Fruit fly (Drosophila melanogaster) whole organism, prepupa: ENCODE results near the gene CG2533.

Experiments
- Blimp-1 ChIP-seq: fragments of 200-800 bp; sonication (Bioruptor generic); optimal IDR thresholded peaks from 3 replicates; lab custom pipeline; 2017; ENCODE audit warnings: missing biosample characterization, missing genetic modification characterization, mild to moderate bottlenecking, moderate library complexity, missing genetic modification reagents
- CG10631 ChIP-seq: fragments of 200-800 bp; sonication (Bioruptor generic); optimal IDR thresholded peaks from 2 replicates; lab custom pipeline; 2016; ENCODE audit warnings: missing biosample characterization, missing genetic modification characterization
- CG10669 ChIP-seq: fragments of 200-800 bp; sonication (Bioruptor generic); optimal IDR thresholded peaks from 3 replicates; lab custom pipeline; 2018; ENCODE audit warnings: missing biosample characterization, mild to moderate bottlenecking, missing genetic modification characterization, moderate library complexity
- CG11294 ChIP-seq: fragments of 200-800 bp; sonication (Bioruptor generic); IDR thresholded peaks from 2 replicates; pipeline ENCODE4 v1.3.6; 2022; ENCODE audit warnings: missing biosample characterization, missing genetic modification characterization
- CG11902 ChIP-seq: fragments of 200-800 bp; sonication (Bioruptor generic); optimal IDR thresholded peaks from 3 replicates; lab custom pipeline; 2016; ENCODE audit warnings: missing biosample characterization, missing genetic modification characterization
- CG1621 ChIP-seq: fragments of 200-800 bp; sonication (Bioruptor generic); optimal IDR thresholded peaks from 3 replicates; lab custom pipeline; 2018; ENCODE audit warnings: missing biosample characterization, mild to moderate bottlenecking, missing genetic modification characterization
- CG16779 ChIP-seq: fragments of 200-800 bp; sonication (Bioruptor generic); optimal IDR thresholded peaks from 3 replicates; lab custom pipeline; 2017; ENCODE audit warnings: missing biosample characterization, mild to moderate bottlenecking, missing genetic modification characterization
- CG3032 ChIP-seq: fragments of 200-800 bp; optimal IDR thresholded peaks from 2 replicates; lab custom pipeline; 2019; ENCODE audit warnings: missing biosample characterization, mild to moderate bottlenecking, missing genetic modification characterization, moderate library complexity
- CG31627 ChIP-seq: fragments of 200-800 bp; sonication (Bioruptor generic); optimal IDR thresholded peaks from 3 replicates; lab custom pipeline; 2016; ENCODE audit warnings: missing biosample characterization, missing genetic modification characterization
- CG34406 ChIP-seq: fragments of 200-800 bp; sonication (Bioruptor generic); optimal IDR thresholded peaks from 3 replicates; lab custom pipeline; 2016; ENCODE audit warnings: missing biosample characterization, missing genetic modification characterization
- CG3919 ChIP-seq: fragments of 200-800 bp; sonication (Bioruptor generic); optimal IDR thresholded peaks from 3 replicates; lab custom pipeline; 2016; ENCODE audit warnings: missing biosample characterization, missing genetic modification characterization
- CG4318 ChIP-seq: fragments of 200-800 bp; sonication (Bioruptor generic); optimal IDR thresholded peaks from 3 replicates; lab custom pipeline; 2017; ENCODE audit warnings: missing biosample characterization, mild to moderate bottlenecking, missing genetic modification characterization
- CG6163 ChIP-seq: fragments of 200-800 bp; sonication (Bioruptor generic); IDR thresholded peaks from 3 replicates; pipeline ENCODE4 v1.3.6; 2022; ENCODE audit warnings: missing biosample characterization, missing genetic modification characterization
- CG6276 ChIP-seq: fragments of 200-800 bp; sonication (Bioruptor generic); optimal IDR thresholded peaks from 2 replicates; lab custom pipeline; 2017; ENCODE audit warnings: missing biosample characterization, mild to moderate bottlenecking, missing genetic modification characterization
- CG6792 ChIP-seq: fragments of 200-800 bp; sonication (Bioruptor generic); optimal IDR thresholded peaks from 3 replicates; lab custom pipeline; 2016; ENCODE audit warnings: missing biosample characterization, missing genetic modification characterization
- CG6808 ChIP-seq: fragments of 200-800 bp; sonication (Bioruptor generic); optimal IDR thresholded peaks from 3 replicates; lab custom pipeline; 2017; ENCODE audit warnings: missing biosample characterization, missing genetic modification characterization, mild to moderate bottlenecking, moderate library complexity, missing genetic modification reagents
- CG6854 ChIP-seq: fragments of 200-800 bp; sonication (Bioruptor generic); optimal IDR thresholded peaks from 2 replicates; lab custom pipeline; 2017; ENCODE audit warnings: missing biosample characterization, mild to moderate bottlenecking, missing genetic modification characterization
- CG7368 ChIP-seq: fragments of 200-800 bp; sonication (Bioruptor generic); optimal IDR thresholded peaks from 3 replicates; lab custom pipeline; 2016; ENCODE audit warnings: missing biosample characterization, missing genetic modification characterization
- CG8119 ChIP-seq: fragments of 200-800 bp; sonication (Bioruptor generic); IDR thresholded peaks from 3 replicates; pipeline ENCODE4 v1.3.6; 2022; ENCODE audit warnings: missing biosample characterization, missing genetic modification characterization
- CG8319 ChIP-seq: fragments of 200-800 bp; sonication (Bioruptor generic); optimal IDR thresholded peaks from 3 replicates; lab custom pipeline; 2016; ENCODE audit warnings: missing biosample characterization, missing genetic modification characterization
- CG9139 ChIP-seq: fragments of 200-800 bp; sonication (Bioruptor generic); optimal IDR thresholded peaks from 3 replicates; lab custom pipeline; 2017; ENCODE audit warnings: missing biosample characterization, mild to moderate bottlenecking, missing genetic modification characterization
- Eip75B ChIP-seq: fragments of 200-800 bp; sonication (Bioruptor generic); optimal IDR thresholded peaks from 3 replicates; lab custom pipeline; 2016; ENCODE audit warnings: missing biosample characterization, missing genetic modification characterization
- Eip93F ChIP-seq: fragments of 200-800 bp; sonication (Bioruptor generic); optimal IDR thresholded peaks from 2 replicates; lab custom pipeline; 2016; ENCODE audit warnings: missing biosample characterization, mild to moderate bottlenecking, missing genetic modification characterization
- Ets21C ChIP-seq: fragments of 200-800 bp; sonication (Bioruptor generic); optimal IDR thresholded peaks from 3 replicates; lab custom pipeline; 2016; ENCODE audit warnings: missing biosample characterization, missing genetic modification characterization
- Ets96B ChIP-seq: fragments of 200-800 bp; optimal IDR thresholded peaks from 2 replicates; lab custom pipeline; 2019; ENCODE audit warnings: missing biosample characterization, mild to moderate bottlenecking, missing genetic modification characterization, moderate library complexity
- Gug ChIP-seq: fragments of 200-800 bp; sonication (Bioruptor generic); IDR thresholded peaks from 2 replicates; pipeline ENCODE4 v1.3.6; 2022; ENCODE audit warnings: missing biosample characterization, missing genetic modification characterization
- Hr38 ChIP-seq: sonication (Bioruptor generic); optimal IDR thresholded peaks from 2 replicates; lab custom pipeline; 2016; ENCODE audit warnings: missing biosample characterization, missing genetic modification characterization
- Hr39 ChIP-seq: fragments of 200-800 bp; sonication (Bioruptor generic); optimal IDR thresholded peaks from 2 replicates; lab custom pipeline; 2016; ENCODE audit warnings: missing biosample characterization, missing genetic modification characterization
- Hr4 ChIP-seq: fragments of 200-800 bp; sonication (Bioruptor generic); optimal IDR thresholded peaks from 3 replicates; lab custom pipeline; 2016; ENCODE audit warnings: missing biosample characterization, missing genetic modification characterization
- Met ChIP-seq: fragments of 200-800 bp; sonication (Bioruptor generic); optimal IDR thresholded peaks from 3 replicates; lab custom pipeline; 2016; ENCODE audit warnings: missing biosample characterization, missing genetic modification characterization
- OdsH ChIP-seq: fragments of 200-800 bp; sonication (Bioruptor generic); optimal IDR thresholded peaks from 3 replicates; lab custom pipeline; 2016; ENCODE audit warnings: missing biosample characterization, missing genetic modification characterization
- Smox ChIP-seq: fragments of 200-800 bp; sonication (Bioruptor generic); optimal IDR thresholded peaks from 3 replicates; lab custom pipeline; 2016; ENCODE audit warnings: missing biosample characterization, missing genetic modification characterization
- Sox102F ChIP-seq: fragments of 200-800 bp; sonication (Bioruptor generic); optimal IDR thresholded peaks from 2 replicates; lab custom pipeline; 2016; ENCODE audit warnings: missing biosample characterization, mild to moderate bottlenecking, missing genetic modification characterization
- Sox14 ChIP-seq: fragments of 200-800 bp; sonication (Bioruptor generic); optimal IDR thresholded peaks from 3 replicates; lab custom pipeline; 2016; ENCODE audit warnings: missing biosample characterization, missing genetic modification characterization
- Sox15 ChIP-seq: fragments of 200-800 bp; sonication (Bioruptor generic); optimal IDR thresholded peaks from 3 replicates; lab custom pipeline; 2016; ENCODE audit warnings: missing biosample characterization, missing genetic modification characterization
- acj6 ChIP-seq: fragments of 200-800 bp; sonication (Bioruptor generic); optimal IDR thresholded peaks from 3 replicates; lab custom pipeline; 2016; ENCODE audit warnings: missing biosample characterization, missing genetic modification characterization
- cyc ChIP-seq: fragments of 200-800 bp; sonication (Bioruptor generic); optimal IDR thresholded peaks from 3 replicates; lab custom pipeline; 2016; ENCODE audit warnings: missing biosample characterization, missing genetic modification characterization
- dac ChIP-seq: fragments of 200-800 bp; sonication (Bioruptor generic); optimal IDR thresholded peaks from 2 replicates; lab custom pipeline; 2017; ENCODE audit warnings: missing biosample characterization, mild to moderate bottlenecking, missing genetic modification characterization
- dsx ChIP-seq: fragments of 200-800 bp; optimal IDR thresholded peaks from 3 replicates; lab custom pipeline; 2019; ENCODE audit warnings: missing biosample characterization, mild to moderate bottlenecking, missing genetic modification characterization, moderate library complexity; ENCODE audit not compliant: poor library complexity, severe bottlenecking
- esn ChIP-seq: fragments of 200-800 bp; sonication (Bioruptor generic); optimal IDR thresholded peaks from 2 replicates; lab custom pipeline; 2016; ENCODE audit warnings: missing biosample characterization, mild to moderate bottlenecking, missing genetic modification characterization, moderate library complexity
- fd59A ChIP-seq: fragments of 200-800 bp; sonication (Bioruptor generic); optimal IDR thresholded peaks from 2 replicates; lab custom pipeline; 2017; ENCODE audit warnings: missing biosample characterization, mild to moderate bottlenecking, missing genetic modification characterization, missing genetic modification reagents
- fd85E ChIP-seq: fragments of 200-800 bp; sonication (Bioruptor generic); optimal IDR thresholded peaks from 3 replicates; lab custom pipeline; 2016; ENCODE audit warnings: missing biosample characterization, missing genetic modification characterization
- fkh ChIP-seq: fragments of 200-800 bp; sonication (Bioruptor generic); optimal IDR thresholded peaks from 3 replicates; lab custom pipeline; 2017; ENCODE audit warnings: missing biosample characterization, mild to moderate bottlenecking, missing genetic modification characterization, moderate library complexity
- lz ChIP-seq: fragments of 200-800 bp; sonication (Bioruptor generic); optimal IDR thresholded peaks from 3 replicates; lab custom pipeline; 2016; ENCODE audit warnings: missing biosample characterization, missing genetic modification characterization
- net ChIP-seq: fragments of 200-800 bp; sonication (Bioruptor generic); optimal IDR thresholded peaks from 3 replicates; lab custom pipeline; 2016; ENCODE audit warnings: missing biosample characterization, missing genetic modification characterization
- pdm3 ChIP-seq: fragments of 200-800 bp; sonication (Bioruptor generic); optimal IDR thresholded peaks from 3 replicates; lab custom pipeline; 2016; ENCODE audit warnings: missing biosample characterization, missing genetic modification characterization
- salr ChIP-seq, 2 experiments: fragments of 200-800 bp; sonication (Bioruptor generic); optimal IDR thresholded peaks; 3 replicates each; lab custom pipeline; 2016 to 2018; ENCODE audit warnings: missing biosample characterization in 2 of 2, missing genetic modification characterization in 2 of 2, mild to moderate bottlenecking in 1 of 2
- spab ChIP-seq: fragments of 200-800 bp; sonication (Bioruptor generic); optimal IDR thresholded peaks from 2 replicates; lab custom pipeline; 2017; ENCODE audit warnings: missing biosample characterization, mild to moderate bottlenecking, missing genetic modification characterization, missing genetic modification reagents
- ss ChIP-seq, 2 experiments: fragments of 200-800 bp; sonication (Bioruptor generic); optimal IDR thresholded peaks; 2 replicates in 1 of 2; 3 replicates in 1 of 2; lab custom pipeline; 2017 to 2018; ENCODE audit warnings: mild to moderate bottlenecking in 2 of 2, missing biosample characterization in 2 of 2, missing genetic modification characterization in 2 of 2, moderate library complexity in 1 of 2
- svp ChIP-seq: fragments of 200-800 bp; sonication (Bioruptor generic); peaks from one replicate; lab custom pipeline; 2016; ENCODE audit warnings: missing biosample characterization, missing genetic modification characterization
- topi ChIP-seq: fragments of 200-800 bp; sonication (Bioruptor generic); optimal IDR thresholded peaks from 3 replicates; lab custom pipeline; 2016; ENCODE audit warnings: missing biosample characterization, missing genetic modification characterization

Gene CG2533

dm6 chrX:11580200-11580840 is 23.7 kb downstream of the CG2533 start, which contains the start of gene nod:
Gene nod (plus strand): TSS chrX:11580772.
- TF ChIP-seq cyc (GFP tag; lab: Kevin White, UChicago) (peak; percentile 47), topi (GFP tag; lab: Kevin White, UChicago) (peak; percentile 68), salr (GFP tag; optimal IDR thresholded peaks at IDR 0.05; lab: Kevin White, UChicago) (no peak), Sox15 (GFP tag; lab: Kevin White, UChicago) (peak; percentile 34), CG11294 (GFP tag; lab: Robert Waterston, UW) (no peak), Met (GFP tag; lab: Kevin White, UChicago) (no peak), dsx (GFP tag; lab: Kevin White, UChicago) (no peak), fkh (peak; percentile 46), OdsH (GFP tag; lab: Kevin White, UChicago) (peak; percentile 69), esn (GFP tag; lab: Kevin White, UChicago) (peak; percentile 65), CG16779 (tag; lab: Kevin White, UChicago) (no peak), CG3919 (peak; percentile 47), Ets96B (tag; lab: Kevin White, UChicago) (peak; percentile 6), Gug (GFP tag; lab: Robert Waterston, UW) (no peak), Hr38 (no peak), Ets21C (GFP tag; lab: Kevin White, UChicago) (peak; percentile 52), CG8119 (GFP tag; lab: Robert Waterston, UW) (no peak), Sox14 (GFP tag; lab: Kevin White, UChicago) (peak; percentile 69), lz (GFP tag; lab: Kevin White, UChicago) (peak; percentile 62), CG31627 (peak; percentile 75), CG4318 (GFP tag; lab: Kevin White, UChicago) (no peak), CG7368 (peak; percentile 38), Eip75B (peak; percentile 63), pdm3 (GFP tag; lab: Kevin White, UChicago) (peak; percentile 71), CG10631 (GFP tag; lab: Kevin White, UChicago) (peak; percentile 55), ss (GFP tag; optimal IDR thresholded peaks at IDR 0.05; lab: Kevin White, UChicago) (no peak), CG6276 (no peak), CG6854 (GFP tag; lab: Kevin White, UChicago) (no peak), CG11902 (peak; percentile 4), fd85E (GFP tag; lab: Kevin White, UChicago) (no peak), Smox (GFP tag; lab: Kevin White, UChicago) (peak; percentile 46), net (GFP tag; lab: Kevin White, UChicago) (peak; percentile 53), dac (GFP tag; lab: Kevin White, UChicago) (peak; percentile 27), CG3032 (peak; percentile 45), CG1621 (tag; lab: Kevin White, UChicago) (peak; percentile 7), Blimp-1 (GFP tag; lab: Kevin White, UChicago) (no peak), Eip93F (GFP tag; lab: Kevin White, UChicago) (no peak), CG6163 (peak; percentile 48; the same call in 1 of the 3 replicates), fd59A (GFP tag; lab: Kevin White, UChicago) (no peak), svp (peak; percentile 43), CG9139 (no peak), spab (no peak), Hr4 (GFP tag; lab: Kevin White, UChicago) (peak; percentile 52), acj6 (GFP tag; lab: Kevin White, UChicago) (peak; percentile 63), Sox102F (GFP tag; lab: Kevin White, UChicago) (no peak), CG10669 (GFP tag; lab: Kevin White, UChicago) (peak; percentile 21), CG34406 (GFP tag; lab: Kevin White, UChicago) (peak; percentile 55), CG6792 (GFP tag; lab: Kevin White, UChicago) (peak; percentile 53), CG8319 (peak; percentile 45), Hr39 (GFP tag; lab: Kevin White, UChicago) (peak; percentile 71), CG6808 (no peak)
